Worm (Caenorhabditis elegans) whole organism, L1 larva: ENCODE results near the gene F08F1.3.

Experiments
- C04F5.9 ChIP-seq: sonication (generic microtip); optimal IDR thresholded peaks from 2 replicates; lab custom pipeline; 2016; ENCODE audit warnings: missing genetic modification characterization, missing compliant biosample characterization
- C34B4.2 ChIP-seq: sonication (generic microtip); optimal IDR thresholded peaks from 2 replicates; lab custom pipeline; 2017; ENCODE audit warnings: mild to moderate bottlenecking, missing genetic modification characterization, missing compliant biosample characterization
- F16B12.6 ChIP-seq: fragments of 150-350 bp; optimal IDR thresholded peaks from 2 replicates; lab custom pipeline; 2014; ENCODE audit warnings: missing biosample characterization, missing genetic modification characterization
- aha-1 ChIP-seq: fragments of 150-350 bp; optimal IDR thresholded peaks from 2 replicates; lab custom pipeline; 2014; ENCODE audit warnings: missing biosample characterization, missing genetic modification characterization
- alr-1 ChIP-seq: fragments of 200-800 bp; sonication (Bioruptor generic); optimal IDR thresholded peaks from 2 replicates; lab custom pipeline; 2018; ENCODE audit warnings: borderline replicate concordance, mild to moderate bottlenecking, missing genetic modification characterization, missing compliant biosample characterization
- ama-1 ChIP-seq: fragments of 150-350 bp; optimal IDR thresholded peaks from 2 replicates; lab custom pipeline; 2014
- blmp-1 ChIP-seq: fragments of 150-350 bp; optimal IDR thresholded peaks from 2 replicates; lab custom pipeline; 2014; ENCODE audit warnings: missing biosample characterization, missing genetic modification characterization
- ceh-63 ChIP-seq: fragments of 200-800 bp; sonication (Bioruptor generic); optimal IDR thresholded peaks from 2 replicates; lab custom pipeline; 2018; ENCODE audit warnings: mild to moderate bottlenecking, missing genetic modification characterization, missing compliant biosample characterization
- ceh-82 ChIP-seq, 3 experiments: fragments of 150-350 bp in 1 of 3; sonication (generic microtip) in 2 of 3; optimal IDR thresholded peaks; 2 replicates each; lab custom pipeline; 2014 to 2017; ENCODE audit warnings: missing biosample characterization in 3 of 3, missing genetic modification characterization in 3 of 3
- ces-1 ChIP-seq: fragments of 150-350 bp; optimal IDR thresholded peaks from 2 replicates; lab custom pipeline; 2014; ENCODE audit warnings: missing biosample characterization, missing genetic modification reagents, missing genetic modification characterization
- dpl-1 ChIP-seq, 3 experiments: fragments of 150-350 bp in 2 of 3; sonication (generic microtip) in 1 of 3; optimal IDR thresholded peaks; 2 replicates each; lab custom pipeline; 2014 to 2017; ENCODE audit warnings: missing biosample characterization in 3 of 3, missing genetic modification characterization in 3 of 3, missing genetic modification reagents in 3 of 3
- dsc-1 ChIP-seq: sonication (generic microtip); optimal IDR thresholded peaks from 2 replicates; lab custom pipeline; 2016; ENCODE audit warnings: mild to moderate bottlenecking, missing genetic modification characterization, missing compliant biosample characterization
- efl-1 ChIP-seq, 4 experiments: fragments of 150-350 bp; optimal IDR thresholded peaks in 3 of 4; peaks in 1 of 4; 1 replicate in 1 of 4; 2 replicates in 3 of 4; lab custom pipeline; 2014; ENCODE audit warnings: missing biosample characterization in 2 of 4, missing genetic modification characterization in 2 of 4, missing genetic modification reagents in 2 of 4
- egl-27 ChIP-seq, 2 experiments: fragments of 150-350 bp in 1 of 2; sonication (generic microtip); optimal IDR thresholded peaks; 3 replicates each; lab custom pipeline; 2017 to 2018; ENCODE audit warnings: missing biosample characterization in 2 of 2, missing genetic modification characterization in 2 of 2, missing genetic modification reagents in 2 of 2
- fkh-4 ChIP-seq: sonication (generic microtip); optimal IDR thresholded peaks from 2 replicates; lab custom pipeline; 2016; ENCODE audit warnings: missing compliant biosample characterization, missing genetic modification characterization, borderline replicate concordance
- fkh-8 ChIP-seq: sonication (generic microtip); optimal IDR thresholded peaks from 2 replicates; lab custom pipeline; 2016; ENCODE audit warnings: mild to moderate bottlenecking, missing genetic modification characterization, missing compliant biosample characterization
- fos-1 ChIP-seq: fragments of 150-350 bp; optimal IDR thresholded peaks from 2 replicates; lab custom pipeline; 2014; ENCODE audit warnings: missing biosample characterization, missing genetic modification characterization
- grh-1 ChIP-seq: fragments of 200-800 bp; sonication (Bioruptor generic); IDR thresholded peaks from 2 replicates; pipeline ENCODE4 v1.3.6; 2022; ENCODE audit warnings: missing genetic modification reagents, missing genetic modification characterization, missing compliant biosample characterization
- isw-1 ChIP-seq: fragments of 200-800 bp; sonication (Bioruptor generic); IDR thresholded peaks from 2 replicates; pipeline ENCODE4 v1.3.6; 2022; ENCODE audit warnings: missing genetic modification characterization, missing compliant biosample characterization
- jun-1 ChIP-seq: fragments of 150-350 bp; optimal IDR thresholded peaks from 2 replicates; lab custom pipeline; 2014; ENCODE audit warnings: missing biosample characterization, missing genetic modification reagents, missing genetic modification characterization
- lin-14 ChIP-seq: fragments of 200-800 bp; sonication (Bioruptor generic); optimal IDR thresholded peaks from 2 replicates; lab custom pipeline; 2018; ENCODE audit warnings: mild to moderate bottlenecking, missing genetic modification characterization, moderate library complexity, missing compliant biosample characterization
- lin-15B ChIP-seq: fragments of 150-350 bp; sonication (generic microtip); optimal IDR thresholded peaks from 3 replicates; lab custom pipeline; 2014; ENCODE audit warnings: missing biosample characterization, missing genetic modification characterization
- lin-35 ChIP-seq, 2 experiments: fragments of 150-350 bp; optimal IDR thresholded peaks; 2 replicates each; lab custom pipeline; 2014; ENCODE audit warnings: missing biosample characterization in 2 of 2, missing genetic modification characterization in 2 of 2, missing genetic modification reagents in 2 of 2
- lir-3 ChIP-seq: sonication (generic microtip); optimal IDR thresholded peaks from 2 replicates; lab custom pipeline; 2016; ENCODE audit warnings: mild to moderate bottlenecking, missing genetic modification characterization, moderate library complexity, missing compliant biosample characterization; ENCODE audit not compliant: poor library complexity
- lsy-2 ChIP-seq, 2 experiments: fragments of 150-350 bp; optimal IDR thresholded peaks; 2 replicates each; lab custom pipeline; 2014; ENCODE audit warnings: missing biosample characterization in 2 of 2, missing genetic modification characterization in 2 of 2
- mab-9 ChIP-seq: fragments of 200-800 bp; sonication (Bioruptor generic); IDR thresholded peaks from 2 replicates; pipeline ENCODE4 v1.3.6; 2022; ENCODE audit warnings: missing genetic modification reagents, missing genetic modification characterization, missing compliant biosample characterization
- mep-1 ChIP-seq: fragments of 150-350 bp; optimal IDR thresholded peaks from 2 replicates; lab custom pipeline; 2014; ENCODE audit warnings: missing biosample characterization, missing genetic modification characterization
- nhr-11 ChIP-seq: fragments of 150-350 bp; optimal IDR thresholded peaks from 2 replicates; lab custom pipeline; 2014; ENCODE audit warnings: missing biosample characterization, missing genetic modification characterization
- nhr-12 ChIP-seq: sonication (generic microtip); optimal IDR thresholded peaks from 2 replicates; lab custom pipeline; 2017; ENCODE audit warnings: missing biosample characterization, missing genetic modification characterization
- nhr-19 ChIP-seq: fragments of 200-800 bp; sonication (Bioruptor generic); conservative IDR thresholded peaks from 2 replicates; pipeline ENCODE4 v1.3.6; 2022; ENCODE audit warnings: missing genetic modification characterization, missing compliant biosample characterization
- nhr-237 ChIP-seq: fragments of 150-350 bp; optimal IDR thresholded peaks from 2 replicates; lab custom pipeline; 2014; ENCODE audit warnings: missing biosample characterization, missing genetic modification characterization
- nhr-71 ChIP-seq: sonication (generic microtip); optimal IDR thresholded peaks from 2 replicates; lab custom pipeline; 2016; ENCODE audit warnings: mild to moderate bottlenecking, missing genetic modification characterization, moderate library complexity, missing compliant biosample characterization
- nhr-77 ChIP-seq: fragments of 150-350 bp; optimal IDR thresholded peaks from 2 replicates; lab custom pipeline; 2014; ENCODE audit warnings: missing biosample characterization, missing genetic modification characterization
- nhr-84 ChIP-seq: sonication (generic microtip); optimal IDR thresholded peaks from 2 replicates; lab custom pipeline; 2017; ENCODE audit warnings: missing biosample characterization, missing genetic modification characterization
- pag-3 ChIP-seq: sonication (generic microtip); optimal IDR thresholded peaks from 2 replicates; lab custom pipeline; 2017; ENCODE audit warnings: missing genetic modification characterization, mild to moderate bottlenecking, missing compliant biosample characterization, antibody characterized with exemption, borderline replicate concordance; ENCODE audit not compliant: insufficient read depth
- pax-3 ChIP-seq: fragments of 200-800 bp; sonication (Bioruptor generic); optimal IDR thresholded peaks from 2 replicates; lab custom pipeline; 2018; ENCODE audit warnings: mild to moderate bottlenecking, missing genetic modification characterization, moderate library complexity, missing compliant biosample characterization
- pqm-1 ChIP-seq: sonication (generic microtip); optimal IDR thresholded peaks from 3 replicates; lab custom pipeline; 2017; ENCODE audit warnings: missing biosample characterization, missing genetic modification characterization
- snpc-4 ChIP-seq: fragments of 150-350 bp; optimal IDR thresholded peaks from 2 replicates; lab custom pipeline; 2014; ENCODE audit warnings: missing biosample characterization, missing genetic modification characterization
- sox-4 ChIP-seq: sonication (generic microtip); optimal IDR thresholded peaks from 2 replicates; lab custom pipeline; 2016; ENCODE audit warnings: missing genetic modification characterization, missing compliant biosample characterization
- sptf-1 ChIP-seq: fragments of 150-350 bp; optimal IDR thresholded peaks from 2 replicates; lab custom pipeline; 2014; ENCODE audit warnings: missing biosample characterization, missing genetic modification characterization
- sup-37 ChIP-seq: fragments of 200-800 bp; sonication (Bioruptor generic); optimal IDR thresholded peaks from 2 replicates; lab custom pipeline; 2018; ENCODE audit warnings: mild to moderate bottlenecking, missing genetic modification characterization, missing compliant biosample characterization
- swsn-7 ChIP-seq: sonication (generic microtip); optimal IDR thresholded peaks from 2 replicates; lab custom pipeline; 2016; ENCODE audit warnings: missing genetic modification characterization, missing compliant biosample characterization
- tbx-2 ChIP-seq: sonication (generic microtip); optimal IDR thresholded peaks from 2 replicates; lab custom pipeline; 2016; ENCODE audit warnings: missing genetic modification characterization, missing compliant biosample characterization
- tlp-1 ChIP-seq: fragments of 150-350 bp; optimal IDR thresholded peaks from 2 replicates; lab custom pipeline; 2014; ENCODE audit warnings: missing biosample characterization, missing genetic modification characterization
- unc-30 ChIP-seq: sonication (generic microtip); optimal IDR thresholded peaks from 2 replicates; lab custom pipeline; 2017; ENCODE audit warnings: missing biosample characterization, missing genetic modification characterization
- unc-62 ChIP-seq: fragments of 150-350 bp; optimal IDR thresholded peaks from 2 replicates; lab custom pipeline; 2014; ENCODE audit warnings: missing biosample characterization, missing genetic modification reagents, missing genetic modification characterization
- unc-86 ChIP-seq: sonication (generic microtip); optimal IDR thresholded peaks from 2 replicates; lab custom pipeline; 2016; ENCODE audit warnings: missing genetic modification characterization, missing compliant biosample characterization
- unc-98 ChIP-seq: fragments of 200-800 bp; sonication (Bioruptor generic); IDR thresholded peaks from 2 replicates; pipeline ENCODE4 v1.3.6; 2022; ENCODE audit warnings: missing genetic modification characterization, missing compliant biosample characterization
- vab-15 ChIP-seq: sonication (generic microtip); optimal IDR thresholded peaks from 2 replicates; lab custom pipeline; 2017; ENCODE audit warnings: missing genotype, mild to moderate bottlenecking, missing genetic modification characterization, missing compliant biosample characterization
- xbp-1 ChIP-seq: sonication (generic microtip); optimal IDR thresholded peaks from 2 replicates; lab custom pipeline; 2016; ENCODE audit warnings: missing genetic modification characterization, missing compliant biosample characterization
- zag-1 ChIP-seq: fragments of 150-350 bp; optimal IDR thresholded peaks from 2 replicates; lab custom pipeline; 2014; ENCODE audit warnings: missing biosample characterization, missing genetic modification characterization
- zip-4 ChIP-seq: fragments of 200-800 bp; sonication (Bioruptor generic); optimal IDR thresholded peaks from 2 replicates; lab custom pipeline; 2018; ENCODE audit warnings: mild to moderate bottlenecking, missing genetic modification characterization, moderate library complexity, missing compliant biosample characterization
- ztf-11 ChIP-seq, 2 experiments: sonication (generic microtip); optimal IDR thresholded peaks; 2 replicates each; lab custom pipeline; 2016 to 2017; ENCODE audit warnings: missing genetic modification characterization in 2 of 2, missing biosample characterization in 1 of 2, missing compliant biosample characterization in 1 of 2
- ztf-4 ChIP-seq: fragments of 150-350 bp; optimal IDR thresholded peaks from 2 replicates; lab custom pipeline; 2014; ENCODE audit warnings: missing biosample characterization, missing genetic modification characterization

Gene F08F1.3

ce11 chrX:8473468-8473867 is 44.8 kb downstream of the F08F1.3 start:
- TF ChIP-seq pax-3 (tag; lab: Kevin White, UChicago) = no peak
- no peak for TF ChIP-seq nhr-12 (tag; lab: Kevin White, UChicago)
- TF ChIP-seq unc-98 (GFP tag; lab: Robert Waterston, UW) = no peak
- no peak for TF ChIP-seq swsn-7 (tag; lab: Kevin White, UChicago)
- no peak for TF ChIP-seq lir-3
- peak in 1 of 2 experiments; percentile 21 for TF ChIP-seq lsy-2 (tag; optimal IDR thresholded peaks at IDR 0.05; lab: Kevin White, UChicago)
- TF ChIP-seq alr-1 (tag; lab: Kevin White, UChicago) = no peak
- TF ChIP-seq ces-1 (GFP tag; lab: Kevin White, UChicago) = no peak
- TF ChIP-seq lin-14 (GFP tag; lab: Kevin White, UChicago) = peak; percentile 12
- TF ChIP-seq nhr-237 (tag; lab: Kevin White, UChicago) = no peak
- TF ChIP-seq ztf-4 (tag; lab: Kevin White, UChicago) = no peak
- TF ChIP-seq tlp-1 (tag; lab: Kevin White, UChicago) = no peak
- peak; percentile 64 for TF ChIP-seq pqm-1 (tag; lab: Kevin White, UChicago)
- no peak for TF ChIP-seq nhr-11 (tag; lab: Kevin White, UChicago)
- peak; percentile 56 for TF ChIP-seq nhr-71 (tag; lab: Kevin White, UChicago)
- TF ChIP-seq xbp-1 (tag; lab: Kevin White, UChicago) = no peak
- no peak for TF ChIP-seq unc-86
- TF ChIP-seq ceh-82 (tag; optimal IDR thresholded peaks at IDR 0.05; lab: Kevin White, UChicago) = no peak
- no peak for TF ChIP-seq vab-15
- TF ChIP-seq nhr-19 (GFP tag; lab: Robert Waterston, UW) = peak; percentile 5; the same call in 1 of the 2 replicates
- TF ChIP-seq lin-15B (tag; lab: Kevin White, UChicago) = no peak
- TF ChIP-seq sox-4 = no peak
- TF ChIP-seq dsc-1 (tag; lab: Kevin White, UChicago) = no peak
- no peak for TF ChIP-seq C34B4.2 (tag; lab: Kevin White, UChicago)
- no peak for TF ChIP-seq sptf-1 (tag; lab: Kevin White, UChicago)
- TF ChIP-seq tbx-2 (tag; lab: Kevin White, UChicago) = no peak
- TF ChIP-seq jun-1 (tag; lab: Kevin White, UChicago) = peak; percentile 33
- TF ChIP-seq sup-37 (GFP tag; lab: Kevin White, UChicago) = no peak
- TF ChIP-seq nhr-77 (tag; lab: Kevin White, UChicago) = no peak
- no peak for TF ChIP-seq fkh-4 (tag; lab: Kevin White, UChicago)
- no peak for TF ChIP-seq mep-1 (tag; lab: Kevin White, UChicago)
- TF ChIP-seq lin-35 (GFP tag; optimal IDR thresholded peaks at IDR 0.05; lab: Kevin White, UChicago) = peak in 1 of 2 experiments; percentile 46
- no peak for TF ChIP-seq blmp-1 (tag; lab: Kevin White, UChicago)
- TF ChIP-seq mab-9 (GFP tag; lab: Robert Waterston, UW) = no peak
- TF ChIP-seq pag-3 (tag; lab: Kevin White, UChicago) = no peak
- TF ChIP-seq grh-1 (GFP tag; lab: Robert Waterston, UW) = no peak
- TF ChIP-seq dpl-1 (GFP tag; optimal IDR thresholded peaks at IDR 0.05; lab: Kevin White, UChicago) = no peak
- TF ChIP-seq egl-27 (tag; optimal IDR thresholded peaks at IDR 0.05; lab: Kevin White, UChicago) = no peak
- TF ChIP-seq snpc-4 (tag; lab: Kevin White, UChicago) = no peak
- no peak for TF ChIP-seq fos-1 (tag; lab: Kevin White, UChicago)
- no peak for TF ChIP-seq fkh-8
- TF ChIP-seq zip-4 (GFP tag; lab: Kevin White, UChicago) = no peak
- no peak for TF ChIP-seq C04F5.9 (tag; lab: Kevin White, UChicago)
- no peak for TF ChIP-seq F16B12.6 (tag; lab: Kevin White, UChicago)
- TF ChIP-seq ztf-11 (tag; optimal IDR thresholded peaks at IDR 0.05; lab: Kevin White, UChicago) = no peak
- TF ChIP-seq isw-1 (GFP tag; lab: Robert Waterston, UW) = no peak
- TF ChIP-seq ama-1 = no peak
- TF ChIP-seq unc-62 (GFP tag; lab: Kevin White, UChicago) = no peak
- TF ChIP-seq ceh-63 = no peak
- no peak for TF ChIP-seq aha-1 (tag; lab: Kevin White, UChicago)
- no peak for TF ChIP-seq unc-30
- no peak for TF ChIP-seq nhr-84
- no peak for TF ChIP-seq zag-1 (tag; lab: Kevin White, UChicago)
- TF ChIP-seq efl-1 (optimal IDR thresholded peaks at IDR 0.05; lab: Kevin White, UChicago) = no peak
- TF ChIP-seq efl-1 (GFP tag; optimal IDR thresholded peaks at IDR 0.05 in 1 of 2; lab: Kevin White, UChicago) = no peak
